Worm (Caenorhabditis elegans): Measurements from ENCODE around the gene clh-2.

The clh-2 gene

ce11 chrII:11345570-11346029, 6.1 kb upstream of the clh-2 start, which contains the start of gene nduf-11 (continued):
- TF ChIP-seq Y56A3A.18 (GFP tag; IDR thresholded peaks at IDR 0.05) (0 out of 2 replicates have a peak, but pooled peaks have one; percentile 57), madf-8 (GFP tag; conservative IDR thresholded peaks at IDR 0.05) (peak; percentile 51; the same call in 1 of the 2 replicates), cebp-1 (GFP tag; IDR thresholded peaks at IDR 0.05) (no peak), cebp-1 (tag; optimal IDR thresholded peaks at IDR 0.05) (peak; percentile 73), D2030.7 (GFP tag; IDR thresholded peaks at IDR 0.05) (0 out of 2 replicates have a peak, but pooled peaks have one; percentile 23), hrde-1 (tag; optimal IDR thresholded peaks at IDR 0.05; ENCODE audit: borderline replicate concordance) (no peak), F23B12.7 (tag; optimal IDR thresholded peaks at IDR 0.05; ENCODE audit: insufficient read depth) (peak; percentile 74), lsl-1 (GFP tag; optimal IDR thresholded peaks at IDR 0.05) (peak; percentile 72), ama-1 (optimal IDR thresholded peaks at IDR 0.05) (peak; percentile 81), ama-1 (GFP tag; optimal IDR thresholded peaks at IDR 0.05) (peak in 1 of 2 experiments; percentile 19), K12H6.12 (tag; optimal IDR thresholded peaks at IDR 0.05) (peak; percentile 5), athp-1 (tag; optimal IDR thresholded peaks at IDR 0.05) (peak; percentile 38), tlf-1 (GFP tag; optimal IDR thresholded peaks at IDR 0.05) (peak; percentile 72), ceh-100 (GFP tag; IDR thresholded peaks at IDR 0.05) (peak; percentile 43; the same call in 1 of the 2 replicates), snpc-3.4 (tag; optimal IDR thresholded peaks at IDR 0.05) (peak; percentile 23), C06A6.2 (GFP tag; conservative IDR thresholded peaks at IDR 0.05) (peak; percentile 60; the same call in 1 of the 2 replicates), repo-1 (tag; optimal IDR thresholded peaks at IDR 0.05) (peak; percentile 60), F33H1.4 (GFP tag; IDR thresholded peaks at IDR 0.05) (peak; percentile 71), nfyb-1 (GFP tag; IDR thresholded peaks at IDR 0.05) (peak; percentile 79), madf-10 (tag; optimal IDR thresholded peaks at IDR 0.05) (peak; percentile 30), F22D6.2 (tag; optimal IDR thresholded peaks at IDR 0.05) (no peak), mxl-1 (tag; optimal IDR thresholded peaks at IDR 0.05) (no peak), lin-26 (GFP tag; IDR thresholded peaks at IDR 0.05) (0 out of 2 replicates have a peak, but pooled peaks have one; percentile 10), ztf-26 (tag; optimal IDR thresholded peaks at IDR 0.05) (peak; percentile 34), snpc-4 (GFP tag; optimal IDR thresholded peaks at IDR 0.05) (no peak), snpc-4 (tag; optimal IDR thresholded peaks at IDR 0.05) (peak; percentile 32 to 70 (median 51)), tbp1 (GFP tag; optimal IDR thresholded peaks at IDR 0.05) (peak; percentile 63), hlh-26 (GFP tag; conservative IDR thresholded peaks at IDR 0.05) (no peak), snpc-1.3 (tag; optimal IDR thresholded peaks at IDR 0.05; ENCODE audit: insufficient read depth) (no peak), mcd-1 (GFP tag; IDR thresholded peaks at IDR 0.05) (peak; percentile 90), dox-1 (GFP tag; IDR thresholded peaks at IDR 0.05) (peak; percentile 61), nhr-80 (tag; optimal IDR thresholded peaks at IDR 0.05) (peak; percentile 32), dpl-1 (GFP tag; optimal IDR thresholded peaks at IDR 0.05) (peak; percentile 85), madf-6 (GFP tag; IDR thresholded peaks at IDR 0.05) (peak; percentile 80), lir-1 (GFP tag; conservative IDR thresholded peaks at IDR 0.05) (0 out of 2 replicates have a peak, but pooled peaks have one; percentile 46), pbrm-1 (GFP tag; IDR thresholded peaks at IDR 0.05) (peak; percentile 71; the same call in 1 of the 2 replicates), ceh-91 (GFP tag; IDR thresholded peaks at IDR 0.05) (peak; percentile 52; the same call in 1 of the 2 replicates), hmg-1.2 (GFP tag; IDR thresholded peaks at IDR 0.05) (peak; percentile 53), lin-54 (GFP tag; optimal IDR thresholded peaks at IDR 0.05) (peak; percentile 96), F37B4.10 (GFP tag; IDR thresholded peaks at IDR 0.05) (no peak), K11D2.4 (GFP tag; IDR thresholded peaks at IDR 0.05) (0 out of 2 replicates have a peak, but pooled peaks have one; percentile 44), B0261.1 (tag; optimal IDR thresholded peaks at IDR 0.05) (no peak), egrh-3 (GFP tag; IDR thresholded peaks at IDR 0.05) (no peak)
